Fruit fly (Drosophila melanogaster) whole organism, embryonic: ENCODE results near the gene eIF3i.

ENCODE experiments used
- CG11695 ChIP-seq: fragments of 200-800 bp; sonication (Bioruptor generic); IDR thresholded peaks from 3 replicates; pipeline ENCODE4 v1.3.6; 2022; ENCODE audit warnings: missing biosample characterization, missing genetic modification characterization
- CG13775 ChIP-seq: fragments of 200-800 bp; sonication (Bioruptor generic); optimal IDR thresholded peaks from 3 replicates; lab custom pipeline; 2017; ENCODE audit warnings: missing biosample characterization, mild to moderate bottlenecking, missing genetic modification characterization
- CG14667 ChIP-seq: fragments of 200-800 bp; sonication (Bioruptor generic); IDR thresholded peaks from 2 replicates; pipeline ENCODE4 v1.3.6; 2022; ENCODE audit warnings: missing biosample characterization, missing genetic modification characterization
- CG14710 ChIP-seq: fragments of 200-800 bp; sonication (Bioruptor generic); optimal IDR thresholded peaks from 3 replicates; lab custom pipeline; 2019; ENCODE audit warnings: missing biosample characterization, mild to moderate bottlenecking, missing genetic modification characterization, moderate library complexity
- CG17361 ChIP-seq: fragments of 200-800 bp; sonication (Bioruptor generic); IDR thresholded peaks from 3 replicates; pipeline ENCODE4 v1.3.6; 2022; ENCODE audit warnings: missing biosample characterization, missing genetic modification characterization
- CG2120 ChIP-seq: fragments of 200-800 bp; sonication (Bioruptor generic); optimal IDR thresholded peaks from 3 replicates; lab custom pipeline; 2016; ENCODE audit warnings: missing biosample characterization, missing genetic modification characterization
- CG2678 ChIP-seq: fragments of 200-800 bp; sonication (Bioruptor generic); optimal IDR thresholded peaks from 3 replicates; lab custom pipeline; 2019; ENCODE audit warnings: missing biosample characterization, mild to moderate bottlenecking, missing genetic modification characterization, moderate library complexity
- CG32772 ChIP-seq: fragments of 200-800 bp; sonication (Bioruptor generic); IDR thresholded peaks from 2 replicates; pipeline ENCODE4 v1.3.6; 2022; ENCODE audit warnings: missing biosample characterization, missing genetic modification characterization
- CG3281 ChIP-seq: fragments of 200-800 bp; sonication (Bioruptor generic); optimal IDR thresholded peaks from 3 replicates; lab custom pipeline; 2017; ENCODE audit warnings: missing biosample characterization, mild to moderate bottlenecking, missing genetic modification characterization
- CG3838 ChIP-seq: fragments of 200-800 bp; sonication (Bioruptor generic); optimal IDR thresholded peaks from 3 replicates; lab custom pipeline; 2016; ENCODE audit warnings: missing biosample characterization, missing genetic modification characterization
- CG4328 ChIP-seq: fragments of 200-800 bp; sonication (Bioruptor generic); optimal IDR thresholded peaks from 3 replicates; lab custom pipeline; 2017; ENCODE audit warnings: missing biosample characterization, missing genetic modification reagents, missing genetic modification characterization
- CG4707 ChIP-seq: fragments of 200-800 bp; sonication (Bioruptor generic); optimal IDR thresholded peaks from 2 replicates; lab custom pipeline; 2018; ENCODE audit warnings: missing biosample characterization, mild to moderate bottlenecking, missing genetic modification characterization, moderate library complexity
- CG4820 ChIP-seq: fragments of 200-800 bp; sonication (Bioruptor generic); optimal IDR thresholded peaks from 3 replicates; lab custom pipeline; 2016; ENCODE audit warnings: missing biosample characterization, missing genetic modification characterization
- CG9609 ChIP-seq: fragments of 200-800 bp; sonication (Bioruptor generic); optimal IDR thresholded peaks from 3 replicates; lab custom pipeline; 2016; ENCODE audit warnings: missing biosample characterization, missing genetic modification characterization
- CG9932 ChIP-seq: fragments of 200-800 bp; sonication (Bioruptor generic); IDR thresholded peaks from 2 replicates; pipeline ENCODE4 v1.3.6; 2022; ENCODE audit warnings: missing biosample characterization, missing genetic modification characterization
- Dref ChIP-seq: fragments of 200-800 bp; sonication (Bioruptor generic); IDR thresholded peaks from 2 replicates; pipeline ENCODE4 v1.3.6; 2022; ENCODE audit warnings: missing biosample characterization, missing genetic modification characterization
- Drgx ChIP-seq: fragments of 200-800 bp; sonication (Bioruptor generic); IDR thresholded peaks from 2 replicates; pipeline ENCODE4 v1.3.6; 2022; ENCODE audit warnings: missing biosample characterization, missing genetic modification characterization
- H15 ChIP-seq: fragments of 200-800 bp; sonication (Bioruptor generic); IDR thresholded peaks from 3 replicates; pipeline ENCODE4 v1.3.6; 2022; ENCODE audit warnings: missing biosample characterization, missing genetic modification characterization
- Hr78 ChIP-seq, 2 experiments: fragments of 200-800 bp in 1 of 2; fragments of >200 bp in 1 of 2; sonication (Bioruptor generic) in 1 of 2; optimal IDR thresholded peaks; 2 replicates each; lab custom pipeline; 2017 to 2019; ENCODE audit warnings: missing biosample characterization in 2 of 2, missing genetic modification characterization in 2 of 2, mild to moderate bottlenecking in 1 of 2, moderate library complexity in 1 of 2
- Jarid2 ChIP-seq: fragments of 200-800 bp; sonication (Bioruptor generic); optimal IDR thresholded peaks from 3 replicates; lab custom pipeline; 2017; ENCODE audit warnings: mild to moderate bottlenecking, missing biosample characterization, missing genetic modification reagents, missing genetic modification characterization
- Meics ChIP-seq: fragments of 200-800 bp; sonication (Bioruptor generic); optimal IDR thresholded peaks from 2 replicates; lab custom pipeline; 2017; ENCODE audit warnings: missing biosample characterization, mild to moderate bottlenecking, missing genetic modification characterization
- Neu2 ChIP-seq: fragments of 200-800 bp; sonication (Bioruptor generic); optimal IDR thresholded peaks from 3 replicates; lab custom pipeline; 2016; ENCODE audit warnings: missing biosample characterization, missing genetic modification characterization, borderline replicate concordance
- Pdp1 ChIP-seq, 2 experiments: fragments of 200-800 bp; sonication (Bioruptor generic); optimal IDR thresholded peaks; 3 replicates each; lab custom pipeline; 2016; ENCODE audit warnings: missing biosample characterization in 2 of 2, missing genetic modification characterization in 2 of 2, mild to moderate bottlenecking in 1 of 2, moderate library complexity in 1 of 2
- Rfx ChIP-seq: fragments of 200-800 bp; sonication (Bioruptor generic); IDR thresholded peaks from 2 replicates; pipeline ENCODE4 v1.3.6; 2022; ENCODE audit warnings: missing biosample characterization, missing genetic modification characterization
- Sry-δ ChIP-seq: fragments of 200-800 bp; sonication (Bioruptor generic); optimal IDR thresholded peaks from 2 replicates; lab custom pipeline; 2016; ENCODE audit warnings: missing biosample characterization, missing genetic modification characterization
- ara ChIP-seq: fragments of 200-800 bp; sonication (Bioruptor generic); IDR thresholded peaks from 2 replicates; pipeline ENCODE4 v1.3.6; 2022; ENCODE audit warnings: missing biosample characterization, missing genetic modification characterization
- cwo ChIP-seq: fragments of 200-800 bp; sonication (Bioruptor generic); optimal IDR thresholded peaks from 3 replicates; lab custom pipeline; 2017; ENCODE audit warnings: missing biosample characterization, missing genetic modification characterization, mild to moderate bottlenecking, moderate library complexity, missing genetic modification reagents
- exex ChIP-seq: fragments of 200-800 bp; sonication (Bioruptor generic); optimal IDR thresholded peaks from 4 replicates; lab custom pipeline; 2018; ENCODE audit warnings: missing biosample characterization, mild to moderate bottlenecking, missing genetic modification characterization, moderate library complexity
- ftz-f1 ChIP-seq: fragments of 200-800 bp; sonication (Bioruptor generic); optimal IDR thresholded peaks from 2 replicates; lab custom pipeline; 2016; ENCODE audit warnings: missing biosample characterization, missing genetic modification characterization
- grau ChIP-seq: fragments of 200-800 bp; optimal IDR thresholded peaks from 3 replicates; lab custom pipeline; 2019; ENCODE audit warnings: missing biosample characterization, mild to moderate bottlenecking, missing genetic modification characterization, moderate library complexity
- kah ChIP-seq: fragments of 200-800 bp; sonication (Bioruptor generic); optimal IDR thresholded peaks from 2 replicates; lab custom pipeline; 2018; ENCODE audit warnings: missing biosample characterization, mild to moderate bottlenecking, missing genetic modification characterization
- lab ChIP-seq: fragments of 200-800 bp; sonication (Bioruptor generic); optimal IDR thresholded peaks from 3 replicates; lab custom pipeline; 2017; ENCODE audit warnings: missing biosample characterization, missing genetic modification characterization, mild to moderate bottlenecking, moderate library complexity, missing genetic modification reagents
- lilli ChIP-seq: fragments of 200-800 bp; sonication (Bioruptor generic); optimal IDR thresholded peaks from 3 replicates; lab custom pipeline; 2016; ENCODE audit warnings: missing biosample characterization, missing genetic modification characterization
- luna ChIP-seq: fragments of 200-800 bp; sonication (Bioruptor generic); optimal IDR thresholded peaks from 2 replicates; lab custom pipeline; 2016; ENCODE audit warnings: missing biosample characterization, missing genetic modification characterization
- nerfin-1 ChIP-seq: fragments of 200-800 bp; sonication (Bioruptor generic); optimal IDR thresholded peaks from 3 replicates; lab custom pipeline; 2019; ENCODE audit warnings: missing biosample characterization, mild to moderate bottlenecking, missing genetic modification characterization, moderate library complexity
- pfk ChIP-seq: fragments of 200-800 bp; sonication (Bioruptor generic); optimal IDR thresholded peaks from 2 replicates; lab custom pipeline; 2018; ENCODE audit warnings: missing biosample characterization, mild to moderate bottlenecking, missing genetic modification characterization, moderate library complexity
- pzg ChIP-seq: fragments of 200-800 bp; sonication (Bioruptor generic); optimal IDR thresholded peaks from 3 replicates; lab custom pipeline; 2018; ENCODE audit warnings: missing biosample characterization, mild to moderate bottlenecking, missing genetic modification characterization, moderate library complexity
- ro ChIP-seq: fragments of 200-800 bp; sonication (Bioruptor generic); IDR thresholded peaks from 2 replicates; pipeline ENCODE4 v1.3.6; 2022; ENCODE audit warnings: missing biosample characterization, missing genetic modification characterization
- sc ChIP-seq, 3 experiments: fragments of >200 bp in 2 of 3; fragments of 200-800 bp in 1 of 3; sonication (Bioruptor generic) in 1 of 3; optimal IDR thresholded peaks; 2 replicates in 2 of 3; 3 replicates in 1 of 3; lab custom pipeline; 2017; ENCODE audit warnings: mild to moderate bottlenecking in 1 of 3, missing biosample characterization in 1 of 3, missing genetic modification characterization in 1 of 3, missing genetic modification reagents in 1 of 3
- sens ChIP-seq: fragments of 200-800 bp; sonication (Bioruptor generic); peaks from one replicate; lab custom pipeline; 2016; ENCODE audit warnings: missing biosample characterization, missing genetic modification characterization
- slbo ChIP-seq: fragments of 200-800 bp; sonication (Bioruptor generic); IDR thresholded peaks from 2 replicates; pipeline ENCODE4 v1.3.6; 2022; ENCODE audit warnings: missing biosample characterization, missing genetic modification characterization
- sr ChIP-seq: fragments of 200-800 bp; sonication (Bioruptor generic); IDR thresholded peaks from 3 replicates; pipeline ENCODE4 v1.3.6; 2022; ENCODE audit warnings: missing biosample characterization, missing genetic modification characterization
- vnd ChIP-seq: fragments of 200-800 bp; sonication (Bioruptor generic); IDR thresholded peaks from 3 replicates; pipeline ENCODE4 v1.3.6; 2022; ENCODE audit warnings: missing biosample characterization, missing genetic modification characterization; ENCODE audit not compliant: partially characterized antibody
- wor ChIP-seq: fragments of 200-800 bp; sonication (Bioruptor generic); IDR thresholded peaks from 2 replicates; pipeline ENCODE4 v1.3.6; 2022; ENCODE audit warnings: missing biosample characterization, missing genetic modification characterization

Gene eIF3i

DNA sequence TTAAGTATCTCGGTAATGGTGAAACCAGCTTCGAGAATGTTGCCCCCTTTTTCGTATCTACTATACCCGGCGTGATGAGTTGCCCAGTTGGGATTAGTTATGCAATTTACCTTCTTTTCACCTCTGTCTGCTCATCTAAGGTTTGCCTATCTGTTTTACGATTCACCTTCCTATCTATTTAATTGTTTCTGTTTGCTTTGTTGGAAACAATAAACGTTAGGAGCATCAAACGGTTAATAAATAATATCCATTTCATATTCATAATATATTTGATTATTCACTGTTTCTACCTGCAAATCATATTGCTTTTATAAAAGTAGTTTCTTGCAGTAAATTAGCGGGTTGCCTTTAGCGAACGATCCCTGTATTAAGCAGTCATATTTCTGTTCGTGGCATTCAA, 39.7 kb upstream of the eIF3i start:
- TF ChIP-seq CG3281 (GFP tag; lab: Kevin White, UChicago) (peak; percentile 20), Meics (peak; percentile 7), lab (GFP tag; lab: Kevin White, UChicago) (peak; percentile 21), CG3838 (GFP tag; lab: Kevin White, UChicago) (no peak), nerfin-1 (tag; lab: Kevin White, UChicago) (no peak), Rfx (peak; percentile 8; the same call in 1 of the 2 replicates), Hr78 (GFP tag; optimal IDR thresholded peaks at IDR 0.05; lab: Kevin White, UChicago) (no peak), Dref (GFP tag; lab: Robert Waterston, UW) (no peak), Pdp1 (GFP tag; optimal IDR thresholded peaks at IDR 0.05; lab: Kevin White, UChicago) (peak in 1 of 2 experiments; percentile 43), CG32772 (GFP tag; lab: Robert Waterston, UW) (no peak), Jarid2 (GFP tag; lab: Kevin White, UChicago) (no peak), grau (tag; lab: Kevin White, UChicago) (peak; percentile 65), slbo (GFP tag; lab: Robert Waterston, UW) (peak; percentile 40; the same call in 1 of the 2 replicates), Sry-δ (no peak), CG14710 (tag; lab: Kevin White, UChicago) (no peak), Drgx (GFP tag; lab: Robert Waterston, UW) (0 out of 2 replicates have a peak, but pooled peaks have one; percentile 9), ro (no peak), CG9932 (GFP tag; lab: Robert Waterston, UW) (peak; percentile 20; the same call in 1 of the 2 replicates), CG9609 (no peak), CG2120 (GFP tag; lab: Kevin White, UChicago) (peak; percentile 24), lilli (GFP tag; lab: Kevin White, UChicago) (no peak), ara (no peak), CG13775 (GFP tag; lab: Kevin White, UChicago) (no peak), cwo (GFP tag; lab: Kevin White, UChicago) (peak; percentile 14), exex (tag; lab: Kevin White, UChicago) (no peak), H15 (GFP tag; lab: Robert Waterston, UW) (no peak), sens (peak; percentile 17), luna (GFP tag; lab: Kevin White, UChicago) (no peak), pfk (no peak), vnd (GFP tag; lab: Robert Waterston, UW) (no peak), CG4328 (GFP tag; lab: Kevin White, UChicago) (no peak), ftz-f1 (no peak), pzg (GFP tag; lab: Kevin White, UChicago) (no peak), CG11695 (GFP tag; lab: Robert Waterston, UW) (0 out of 3 replicates have a peak, but pooled peaks have one; percentile 18), Neu2 (GFP tag; lab: Kevin White, UChicago) (no peak), sr (GFP tag; lab: Robert Waterston, UW) (no peak), CG4707 (GFP tag; lab: Kevin White, UChicago) (no peak), kah (GFP tag; lab: Kevin White, UChicago) (no peak), sc (optimal IDR thresholded peaks at IDR 0.05; lab: Kevin White, UChicago) (no peak), sc (GFP tag; optimal IDR thresholded peaks at IDR 0.05; lab: Kevin White, UChicago) (no peak), CG17361 (GFP tag; lab: Robert Waterston, UW) (no peak), CG2678 (tag; lab: Kevin White, UChicago) (peak; percentile 29), wor (GFP tag; lab: Robert Waterston, UW) (no peak), CG14667 (no peak), CG4820 (GFP tag; lab: Kevin White, UChicago) (no peak)
